ENCODE assay signal across 1 fruit fly cellular context in genomic region chr3R:27198883-27199780, dm6.
TF ChIP-seq lines count a peak whose summit lies in the region.

No protein-coding gene starts in this region.

TF ChIP-seq in whole organism, prepupa, 60 proteins besides CTCF, POLR2A, EP300 and RAD21 (continued from another document):
- TF ChIP-seq Met (GFP tag; optimal IDR thresholded peaks at IDR 0.05; lab: Kevin White, UChicago) (no peak), CG9139 (GFP tag; optimal IDR thresholded peaks at IDR 0.05; lab: Kevin White, UChicago) (no peak), spab (GFP tag; optimal IDR thresholded peaks at IDR 0.05; lab: Kevin White, UChicago) (peak; percentile 39), fd59A (GFP tag; optimal IDR thresholded peaks at IDR 0.05; lab: Kevin White, UChicago) (peak; percentile 47), CG1621 (tag; optimal IDR thresholded peaks at IDR 0.05; lab: Kevin White, UChicago) (no peak), Sox102F (GFP tag; optimal IDR thresholded peaks at IDR 0.05; lab: Kevin White, UChicago) (peak; percentile 13), pdm3 (GFP tag; optimal IDR thresholded peaks at IDR 0.05; lab: Kevin White, UChicago) (peak; percentile 50), CG11294 (GFP tag; IDR thresholded peaks at IDR 0.05; lab: Robert Waterston, UW) (no peak), dsx (GFP tag; optimal IDR thresholded peaks at IDR 0.05; lab: Kevin White, UChicago; ENCODE audit: poor library complexity, severe bottlenecking) (peak; percentile 0), Ets21C (GFP tag; optimal IDR thresholded peaks at IDR 0.05; lab: Kevin White, UChicago) (no peak), achi (GFP tag; optimal IDR thresholded peaks at IDR 0.05; lab: Kevin White, UChicago) (peak; percentile 25), CG6792 (GFP tag; optimal IDR thresholded peaks at IDR 0.05; lab: Kevin White, UChicago) (peak; percentile 27), CG11762 (GFP tag; optimal IDR thresholded peaks at IDR 0.05; lab: Kevin White, UChicago; ENCODE audit: insufficient read depth) (peak; percentile 48), net (GFP tag; optimal IDR thresholded peaks at IDR 0.05; lab: Kevin White, UChicago) (no peak), acj6 (GFP tag; optimal IDR thresholded peaks at IDR 0.05; lab: Kevin White, UChicago) (peak; percentile 53), CG31627 (GFP tag; optimal IDR thresholded peaks at IDR 0.05; lab: Kevin White, UChicago) (peak; percentile 33), CG34406 (GFP tag; optimal IDR thresholded peaks at IDR 0.05; lab: Kevin White, UChicago) (peak; percentile 22), topi (GFP tag; optimal IDR thresholded peaks at IDR 0.05; lab: Kevin White, UChicago) (peak; percentile 9), CG10631 (GFP tag; optimal IDR thresholded peaks at IDR 0.05; lab: Kevin White, UChicago) (peak; percentile 28), lz (GFP tag; optimal IDR thresholded peaks at IDR 0.05; lab: Kevin White, UChicago) (peak; percentile 25), CG10669 (GFP tag; optimal IDR thresholded peaks at IDR 0.05; lab: Kevin White, UChicago) (peak; percentile 67), CG3032 (tag; optimal IDR thresholded peaks at IDR 0.05; lab: Kevin White, UChicago) (peak; percentile 76), Hr4 (GFP tag; optimal IDR thresholded peaks at IDR 0.05; lab: Kevin White, UChicago) (no peak), svp (GFP tag; lab: Kevin White, UChicago) (peak; percentile 60), ss (GFP tag; optimal IDR thresholded peaks at IDR 0.05; lab: Kevin White, UChicago) (peak; percentile 58 to 59), Sox15 (GFP tag; optimal IDR thresholded peaks at IDR 0.05; lab: Kevin White, UChicago) (peak; percentile 47), Hr38 (GFP tag; optimal IDR thresholded peaks at IDR 0.05; lab: Kevin White, UChicago) (no peak), fkh (GFP tag; optimal IDR thresholded peaks at IDR 0.05; lab: Kevin White, UChicago) (no peak), CG8119 (GFP tag; IDR thresholded peaks at IDR 0.05; lab: Robert Waterston, UW) (no peak), Sox14 (GFP tag; optimal IDR thresholded peaks at IDR 0.05; lab: Kevin White, UChicago) (peak; percentile 6), Hr39 (GFP tag; optimal IDR thresholded peaks at IDR 0.05; lab: Kevin White, UChicago) (peak; percentile 27)
